Worm (Caenorhabditis elegans): ENCODE measurements around the gene C49H3.16.

C49H3.16 gene

DNA sequence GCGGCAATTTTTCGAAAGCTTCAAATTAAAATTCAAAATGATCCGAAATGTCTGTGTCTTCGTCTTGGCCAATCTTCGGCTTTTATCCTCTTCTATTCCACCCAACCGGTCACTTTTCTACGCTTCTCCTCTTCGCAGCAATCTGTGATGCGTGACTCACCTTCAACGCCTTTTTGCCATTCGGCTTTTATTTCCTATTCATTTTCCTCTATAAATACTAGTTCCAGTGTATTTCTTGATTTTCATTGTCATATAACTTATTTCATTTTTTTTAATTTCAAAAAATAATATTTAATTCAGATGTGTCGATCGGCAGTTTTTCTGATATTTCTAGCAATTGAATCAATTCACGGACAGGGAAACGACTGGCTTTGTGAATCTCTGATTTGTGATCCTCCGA lies at the start of gene C49H3.16:
Gene C49H3.16, plus strand, starts transcription at position 301 of the 400 bp plus-strand sequence.
- no peak for TF ChIP-seq nhr-11 (tag; optimal IDR thresholded peaks at IDR 0.05)
- no peak for TF ChIP-seq unc-86 (tag; optimal IDR thresholded peaks at IDR 0.05)
- TF ChIP-seq fkh-6 (tag; optimal IDR thresholded peaks at IDR 0.05) = no peak
- no peak for TF ChIP-seq odd-2 (tag; optimal IDR thresholded peaks at IDR 0.05)
- TF ChIP-seq ets-4 (tag; optimal IDR thresholded peaks at IDR 0.05) = no peak
- TF ChIP-seq dve-1 (tag; optimal IDR thresholded peaks at IDR 0.05) = no peak
- TF ChIP-seq tbx-2 (tag; optimal IDR thresholded peaks at IDR 0.05) = no peak
- TF ChIP-seq F13H6.1 (tag; optimal IDR thresholded peaks at IDR 0.05) = no peak
- no peak for TF ChIP-seq ahr-1 (tag; optimal IDR thresholded peaks at IDR 0.05)
- no peak for TF ChIP-seq pros-1 (tag; optimal IDR thresholded peaks at IDR 0.05)
- no peak for TF ChIP-seq sox-2 (GFP tag; IDR thresholded peaks at IDR 0.05)
- TF ChIP-seq elt-2 (tag; optimal IDR thresholded peaks at IDR 0.05) = no peak
- no peak for TF ChIP-seq hlh-6 (tag; optimal IDR thresholded peaks at IDR 0.05)
- TF ChIP-seq ceh-31 (tag; optimal IDR thresholded peaks at IDR 0.05) = no peak
- TF ChIP-seq syd-9 (tag; optimal IDR thresholded peaks at IDR 0.05) = no peak
- no peak for TF ChIP-seq eyg-1 (tag; optimal IDR thresholded peaks at IDR 0.05)
- TF ChIP-seq zip-5 (tag; optimal IDR thresholded peaks at IDR 0.05) = no peak

- TF ChIP-seq tbx-2 (tag; optimal IDR thresholded peaks at IDR 0.05) (no peak), ama-1 (optimal IDR thresholded peaks at IDR 0.05) (no peak), pqm-1 (tag; optimal IDR thresholded peaks at IDR 0.05) (no peak), fkh-10 (GFP tag; optimal IDR thresholded peaks at IDR 0.05) (no peak), K02D7.2 (tag; optimal IDR thresholded peaks at IDR 0.05) (no peak), ceh-31 (tag; optimal IDR thresholded peaks at IDR 0.05) (no peak), hlh-13 (GFP tag; optimal IDR thresholded peaks at IDR 0.05) (no peak), pros-1 (tag; optimal IDR thresholded peaks at IDR 0.05) (no peak), hlh-6 (tag; optimal IDR thresholded peaks at IDR 0.05) (no peak), ceh-9 (tag; optimal IDR thresholded peaks at IDR 0.05) (no peak), ttx-3 (tag; optimal IDR thresholded peaks at IDR 0.05) (no peak), unc-55 (GFP tag; optimal IDR thresholded peaks at IDR 0.05) (no peak), elt-2 (tag; optimal IDR thresholded peaks at IDR 0.05) (no peak), ets-4 (tag; optimal IDR thresholded peaks at IDR 0.05) (no peak), ceh-24 (tag; optimal IDR thresholded peaks at IDR 0.05) (no peak), sdc-2 (tag; optimal IDR thresholded peaks at IDR 0.05) (no peak), tbx-7 (tag; optimal IDR thresholded peaks at IDR 0.05) (no peak), nhr-11 (tag; optimal IDR thresholded peaks at IDR 0.05) (no peak)
Measured at ce11 chrIV:7870451-7870850, 49.8 kb upstream of the C49H3.16 start, which contains the start of gene T06C10.3. Gene T06C10.3, plus strand, starts transcription at chrIV:7870751.

ce11 chrIV:7877255-7877654 lies 43.0 kb upstream of the C49H3.16 start:
- TF ChIP-seq ahr-1 (tag; optimal IDR thresholded peaks at IDR 0.05) (no peak), pha-2 (tag; optimal IDR thresholded peaks at IDR 0.05) (no peak), elt-4 (tag; optimal IDR thresholded peaks at IDR 0.05) (no peak), ceh-24 (tag; optimal IDR thresholded peaks at IDR 0.05) (no peak), ceh-19 (GFP tag; optimal IDR thresholded peaks at IDR 0.05) (no peak), hlh-8 (tag; optimal IDR thresholded peaks at IDR 0.05) (no peak)

- TF ChIP-seq syd-9 (tag; optimal IDR thresholded peaks at IDR 0.05) = no peak
- no peak for TF ChIP-seq pha-2 (tag; optimal IDR thresholded peaks at IDR 0.05)
- no peak for TF ChIP-seq ceh-2 (tag; optimal IDR thresholded peaks at IDR 0.05)
- no peak for TF ChIP-seq ets-4 (tag; optimal IDR thresholded peaks at IDR 0.05)
- TF ChIP-seq lin-11 (tag; optimal IDR thresholded peaks at IDR 0.05) = no peak
Measured at ce11 chrIV:7877781-7878180, 42.4 kb upstream of the C49H3.16 start, which contains the start of gene kin-26. Gene kin-26, minus strand, starts transcription at chrIV:7877881.

ce11 chrIV:7879017-7879416 lies 41.2 kb upstream of the C49H3.16 start, which contains the start of gene srt-73:
Gene srt-73, plus strand, starts transcription at chrIV:7879317.
- no peak for TF ChIP-seq unc-42 (tag; optimal IDR thresholded peaks at IDR 0.05)
- no peak for TF ChIP-seq sdc-2 (tag; optimal IDR thresholded peaks at IDR 0.05)
- no peak for TF ChIP-seq zip-5 (tag; optimal IDR thresholded peaks at IDR 0.05)
- no peak for TF ChIP-seq ceh-45 (GFP tag; IDR thresholded peaks at IDR 0.05)
- TF ChIP-seq ztf-16 (tag; optimal IDR thresholded peaks at IDR 0.05) = no peak
- no peak for TF ChIP-seq pax-1 (tag; optimal IDR thresholded peaks at IDR 0.05)
- TF ChIP-seq fax-1 (tag; optimal IDR thresholded peaks at IDR 0.05) = no peak
- no peak for TF ChIP-seq nfya-1 (tag; optimal IDR thresholded peaks at IDR 0.05)
- no peak for TF ChIP-seq ceh-14 (tag; optimal IDR thresholded peaks at IDR 0.05)
- no peak for TF ChIP-seq fkh-10 (GFP tag; optimal IDR thresholded peaks at IDR 0.05)
- TF ChIP-seq ttx-3 (tag; optimal IDR thresholded peaks at IDR 0.05) = no peak

Measured in whole organism, late embryonic.